Fruit fly (Drosophila melanogaster) whole organism, embryonic: ENCODE data around the gene Mipp2.
A peak's percentile ranks its signal among the peaks of the same experiment; 100 is the strongest.

Experiments
- Aef1 ChIP-seq: fragments of 200-800 bp; sonication (Bioruptor generic); IDR thresholded peaks from 3 replicates; pipeline ENCODE4 v1.3.6; 2022; ENCODE audit warnings: missing biosample characterization, missing genetic modification characterization
- CG10267 ChIP-seq: fragments of 200-800 bp; sonication (Bioruptor generic); optimal IDR thresholded peaks from 2 replicates; lab custom pipeline; 2018; ENCODE audit warnings: missing biosample characterization, mild to moderate bottlenecking, missing genetic modification characterization, moderate library complexity
- CG10543 ChIP-seq: fragments of 200-800 bp; sonication (Bioruptor generic); optimal IDR thresholded peaks from 3 replicates; lab custom pipeline; 2017; ENCODE audit warnings: missing biosample characterization, mild to moderate bottlenecking, missing genetic modification characterization, moderate library complexity
- CG10959 ChIP-seq: fragments of 200-800 bp; sonication (Bioruptor generic); IDR thresholded peaks from 2 replicates; pipeline ENCODE4 v1.3.6; 2022; ENCODE audit warnings: missing biosample characterization, missing genetic modification characterization
- CG10979 ChIP-seq: fragments of 200-800 bp; sonication (Bioruptor generic); optimal IDR thresholded peaks from 2 replicates; lab custom pipeline; 2018; ENCODE audit warnings: missing biosample characterization, mild to moderate bottlenecking, missing genetic modification characterization, moderate library complexity
- CG15269 ChIP-seq: fragments of 200-800 bp; sonication (Bioruptor generic); optimal IDR thresholded peaks from 2 replicates; lab custom pipeline; 2018; ENCODE audit warnings: missing biosample characterization, mild to moderate bottlenecking, missing genetic modification characterization, moderate library complexity
- CG17361 ChIP-seq: fragments of 200-800 bp; sonication (Bioruptor generic); IDR thresholded peaks from 3 replicates; pipeline ENCODE4 v1.3.6; 2022; ENCODE audit warnings: missing biosample characterization, missing genetic modification characterization
- CG18476 ChIP-seq: fragments of 200-800 bp; sonication (Bioruptor generic); optimal IDR thresholded peaks from 2 replicates; lab custom pipeline; 2016; ENCODE audit warnings: missing biosample characterization, mild to moderate bottlenecking, missing genetic modification characterization
- CG18619 ChIP-seq: fragments of 200-800 bp; sonication (Bioruptor generic); optimal IDR thresholded peaks from 3 replicates; lab custom pipeline; 2017; ENCODE audit warnings: missing biosample characterization, mild to moderate bottlenecking, missing genetic modification characterization
- CG2678 ChIP-seq: fragments of 200-800 bp; sonication (Bioruptor generic); optimal IDR thresholded peaks from 3 replicates; lab custom pipeline; 2019; ENCODE audit warnings: missing biosample characterization, mild to moderate bottlenecking, missing genetic modification characterization, moderate library complexity
- CG2712 ChIP-seq: fragments of 200-800 bp; optimal IDR thresholded peaks from 3 replicates; lab custom pipeline; 2019; ENCODE audit warnings: missing biosample characterization, mild to moderate bottlenecking, missing genetic modification characterization, moderate library complexity
- CG4707 ChIP-seq: fragments of 200-800 bp; sonication (Bioruptor generic); optimal IDR thresholded peaks from 2 replicates; lab custom pipeline; 2018; ENCODE audit warnings: missing biosample characterization, mild to moderate bottlenecking, missing genetic modification characterization, moderate library complexity
- CG6689 ChIP-seq: fragments of 200-800 bp; sonication (Bioruptor generic); IDR thresholded peaks from 2 replicates; pipeline ENCODE4 v1.3.6; 2022; ENCODE audit warnings: missing biosample characterization, missing genetic modification characterization
- CG6854 ChIP-seq: fragments of 200-800 bp; sonication (Bioruptor generic); optimal IDR thresholded peaks from 3 replicates; lab custom pipeline; 2017; ENCODE audit warnings: missing biosample characterization, mild to moderate bottlenecking, missing genetic modification characterization
- CG8765 ChIP-seq: fragments of 200-800 bp; sonication (Bioruptor generic); IDR thresholded peaks from 2 replicates; pipeline ENCODE4 v1.3.6; 2022; ENCODE audit warnings: missing biosample characterization, missing genetic modification characterization
- CG9437 ChIP-seq: fragments of 200-800 bp; sonication (Bioruptor generic); optimal IDR thresholded peaks from 2 replicates; lab custom pipeline; 2018; ENCODE audit warnings: missing biosample characterization, mild to moderate bottlenecking, missing genetic modification characterization
- CoRest ChIP-seq: fragments of 200-800 bp; sonication (Bioruptor generic); optimal IDR thresholded peaks from 3 replicates; lab custom pipeline; 2018; ENCODE audit warnings: missing biosample characterization, mild to moderate bottlenecking, missing genetic modification characterization, moderate library complexity
- Drgx ChIP-seq: fragments of 200-800 bp; sonication (Bioruptor generic); IDR thresholded peaks from 2 replicates; pipeline ENCODE4 v1.3.6; 2022; ENCODE audit warnings: missing biosample characterization, missing genetic modification characterization
- Mad ChIP-seq: fragments of 200-800 bp; sonication (Bioruptor generic); optimal IDR thresholded peaks from 2 replicates; lab custom pipeline; 2016; ENCODE audit warnings: missing biosample characterization, missing genetic modification characterization
- Max ChIP-seq: fragments of 200-800 bp; sonication (Bioruptor generic); optimal IDR thresholded peaks from 2 replicates; lab custom pipeline; 2016; ENCODE audit warnings: missing biosample characterization, mild to moderate bottlenecking, missing genetic modification characterization
- Meics ChIP-seq: fragments of 200-800 bp; sonication (Bioruptor generic); optimal IDR thresholded peaks from 2 replicates; lab custom pipeline; 2017; ENCODE audit warnings: missing biosample characterization, mild to moderate bottlenecking, missing genetic modification characterization
- NK7.1 ChIP-seq: fragments of 200-800 bp; sonication (Bioruptor generic); optimal IDR thresholded peaks from 3 replicates; lab custom pipeline; 2016; ENCODE audit warnings: missing biosample characterization, missing genetic modification characterization
- Neu2 ChIP-seq: fragments of 200-800 bp; sonication (Bioruptor generic); optimal IDR thresholded peaks from 3 replicates; lab custom pipeline; 2016; ENCODE audit warnings: missing biosample characterization, missing genetic modification characterization, borderline replicate concordance
- Scr ChIP-seq: fragments of 200-800 bp; sonication (Bioruptor generic); IDR thresholded peaks from 2 replicates; pipeline ENCODE4 v1.3.6; 2022; ENCODE audit warnings: missing biosample characterization, missing genetic modification characterization; ENCODE audit not compliant: partially characterized antibody
- Side ChIP-seq: fragments of 200-800 bp; sonication (Bioruptor generic); optimal IDR thresholded peaks from 2 replicates; lab custom pipeline; 2016; ENCODE audit warnings: missing biosample characterization, missing genetic modification characterization
- ab ChIP-seq: fragments of 200-800 bp; sonication (Bioruptor generic); optimal IDR thresholded peaks from 2 replicates; lab custom pipeline; 2016; ENCODE audit warnings: missing biosample characterization, missing genetic modification characterization
- bcd ChIP-seq: fragments of 200-800 bp; sonication (Bioruptor generic); optimal IDR thresholded peaks from 2 replicates; lab custom pipeline; 2017; ENCODE audit warnings: missing biosample characterization, mild to moderate bottlenecking, missing genetic modification characterization
- chinmo ChIP-seq: fragments of 200-800 bp; sonication (Bioruptor generic); IDR thresholded peaks from 4 replicates; pipeline ENCODE4 v1.3.6; 2022; ENCODE audit warnings: missing biosample characterization, missing genetic modification characterization; ENCODE audit not compliant: partially characterized antibody
- ci ChIP-seq: fragments of 200-800 bp; sonication (Bioruptor generic); IDR thresholded peaks from 3 replicates; pipeline ENCODE4 v1.3.6; 2022; ENCODE audit warnings: missing biosample characterization, missing genetic modification characterization
- croc ChIP-seq: fragments of 200-800 bp; sonication (Bioruptor generic); conservative IDR thresholded peaks from 3 replicates; pipeline ENCODE4 v1.3.6; 2022; ENCODE audit warnings: missing biosample characterization, missing genetic modification characterization
- dm ChIP-seq: fragments of 200-800 bp; sonication (Bioruptor generic); optimal IDR thresholded peaks from 3 replicates; lab custom pipeline; 2016; ENCODE audit warnings: missing biosample characterization, missing genetic modification characterization
- dmrt11E ChIP-seq: fragments of 200-800 bp; sonication (Bioruptor generic); optimal IDR thresholded peaks from 3 replicates; lab custom pipeline; 2018; ENCODE audit warnings: missing biosample characterization, mild to moderate bottlenecking, missing genetic modification characterization, moderate library complexity
- fd96Cb ChIP-seq: fragments of 200-800 bp; sonication (Bioruptor generic); optimal IDR thresholded peaks from 2 replicates; lab custom pipeline; 2018; ENCODE audit warnings: missing biosample characterization, mild to moderate bottlenecking, missing genetic modification characterization, moderate library complexity
- gcm ChIP-seq: fragments of 200-800 bp; sonication (Bioruptor generic); optimal IDR thresholded peaks from 2 replicates; lab custom pipeline; 2019; ENCODE audit warnings: missing biosample characterization, mild to moderate bottlenecking, missing genetic modification characterization, moderate library complexity
- grn ChIP-seq: fragments of 200-800 bp; sonication (Bioruptor generic); optimal IDR thresholded peaks from 3 replicates; lab custom pipeline; 2017; ENCODE audit warnings: missing biosample characterization, missing genetic modification characterization
- h ChIP-seq: fragments of >200 bp; optimal IDR thresholded peaks from 2 replicates; lab custom pipeline; 2017
- hb ChIP-seq: fragments of 200-800 bp; sonication (Bioruptor generic); IDR thresholded peaks from 3 replicates; pipeline ENCODE4 v1.3.6; 2022; ENCODE audit warnings: missing biosample characterization, missing genetic modification characterization; ENCODE audit not compliant: partially characterized antibody
- her ChIP-seq: fragments of 200-800 bp; sonication (Bioruptor generic); optimal IDR thresholded peaks from 2 replicates; lab custom pipeline; 2016; ENCODE audit warnings: missing biosample characterization, missing genetic modification characterization
- hth ChIP-seq: fragments of >200 bp; optimal IDR thresholded peaks from 2 replicates; lab custom pipeline; 2017; ENCODE audit warnings: inconsistent platforms
- inv ChIP-seq: fragments of 200-800 bp; sonication (Bioruptor generic); IDR thresholded peaks from 2 replicates; pipeline ENCODE4 v1.3.6; 2022; ENCODE audit warnings: missing biosample characterization, missing genetic modification characterization; ENCODE audit not compliant: partially characterized antibody
- jing ChIP-seq: fragments of 200-800 bp; sonication (Bioruptor generic); optimal IDR thresholded peaks from 2 replicates; lab custom pipeline; 2018; ENCODE audit warnings: missing biosample characterization, mild to moderate bottlenecking, missing genetic modification characterization
- luna ChIP-seq: fragments of 200-800 bp; sonication (Bioruptor generic); optimal IDR thresholded peaks from 2 replicates; lab custom pipeline; 2016; ENCODE audit warnings: missing biosample characterization, missing genetic modification characterization
- phol ChIP-seq: fragments of 200-800 bp; sonication (Bioruptor generic); optimal IDR thresholded peaks from 3 replicates; lab custom pipeline; 2018; ENCODE audit warnings: missing biosample characterization, mild to moderate bottlenecking, missing genetic modification characterization, moderate library complexity
- pros ChIP-seq: fragments of 200-800 bp; sonication (Bioruptor generic); optimal IDR thresholded peaks from 3 replicates; lab custom pipeline; 2019; ENCODE audit warnings: missing biosample characterization, mild to moderate bottlenecking, missing genetic modification characterization, moderate library complexity
- repo ChIP-seq: fragments of 200-800 bp; sonication (Bioruptor generic); optimal IDR thresholded peaks from 2 replicates; lab custom pipeline; 2016; ENCODE audit warnings: missing biosample characterization, missing genetic modification characterization
- schlank ChIP-seq: fragments of 200-800 bp; sonication (Bioruptor generic); optimal IDR thresholded peaks from 2 replicates; lab custom pipeline; 2018; ENCODE audit warnings: missing biosample characterization, mild to moderate bottlenecking, missing genetic modification characterization
- sd ChIP-seq: fragments of 200-800 bp; sonication (Bioruptor generic); optimal IDR thresholded peaks from 3 replicates; lab custom pipeline; 2018; ENCODE audit warnings: missing biosample characterization, mild to moderate bottlenecking, missing genetic modification characterization, moderate library complexity
- tgo ChIP-seq: fragments of 200-800 bp; sonication (Bioruptor generic); IDR thresholded peaks from 3 replicates; pipeline ENCODE4 v1.3.6; 2022; ENCODE audit warnings: missing biosample characterization, missing genetic modification characterization
- trem ChIP-seq: fragments of 200-800 bp; optimal IDR thresholded peaks from 3 replicates; lab custom pipeline; 2019; ENCODE audit warnings: missing biosample characterization, mild to moderate bottlenecking, missing genetic modification characterization, moderate library complexity
- ttk ChIP-seq: fragments of 200-800 bp; sonication (Bioruptor generic); IDR thresholded peaks from 2 replicates; pipeline ENCODE4 v2.1.2; 2022; ENCODE audit warnings: missing biosample characterization, missing genetic modification characterization
- yki ChIP-seq: fragments of >200 bp; optimal IDR thresholded peaks from 3 replicates; lab custom pipeline; 2018

Gene Mipp2

dm6 chrX:6097578-6097977 lies 6.3 kb upstream of the Mipp2 start (continued):
- TF ChIP-seq CG15269 (tag; lab: Kevin White, UChicago) (peak; percentile 78), CG4707 (GFP tag; lab: Kevin White, UChicago) (peak; percentile 15), schlank (tag; lab: Kevin White, UChicago) (peak; percentile 18), yki (lab: Kevin White, UChicago) (no peak), CG8765 (GFP tag; lab: Robert Waterston, UW) (peak; percentile 78), jing (GFP tag; lab: Kevin White, UChicago) (peak; percentile 58), dmrt11E (tag; lab: Kevin White, UChicago) (peak; percentile 49), CG10959 (GFP tag; lab: Robert Waterston, UW) (peak; percentile 71), Drgx (GFP tag; lab: Robert Waterston, UW) (peak; percentile 39; the same call in 1 of the 2 replicates), grn (peak; percentile 54), CG10979 (tag; lab: Kevin White, UChicago) (peak; percentile 76), sd (tag; lab: Kevin White, UChicago) (no peak), CG17361 (GFP tag; lab: Robert Waterston, UW) (peak; percentile 83), CG18619 (GFP tag; lab: Kevin White, UChicago) (peak; percentile 66), CG2712 (tag; lab: Kevin White, UChicago) (peak; percentile 82), her (GFP tag; lab: Kevin White, UChicago) (peak; percentile 80), inv (GFP tag; lab: Robert Waterston, UW) (no peak), hb (GFP tag; lab: Robert Waterston, UW) (no peak), tgo (GFP tag; lab: Robert Waterston, UW) (peak; percentile 91), luna (peak; percentile 29), Meics (GFP tag; lab: Kevin White, UChicago) (peak; percentile 83), CG9437 (GFP tag; lab: Kevin White, UChicago) (peak; percentile 51), CoRest (peak; percentile 63), trem (tag; lab: Kevin White, UChicago) (peak; percentile 51), Aef1 (GFP tag; lab: Robert Waterston, UW) (peak; percentile 89), ab (GFP tag; lab: Kevin White, UChicago) (peak; percentile 43), dm (GFP tag; lab: Kevin White, UChicago) (peak; percentile 46), Side (peak; percentile 76), Scr (GFP tag; lab: Robert Waterston, UW) (peak; percentile 31; the same call in 1 of the 2 replicates), chinmo (no peak), Max (peak; percentile 70), repo (GFP tag; lab: Kevin White, UChicago) (peak; percentile 71), Mad (GFP tag; lab: Kevin White, UChicago) (peak; percentile 53), phol (tag; lab: Kevin White, UChicago) (peak; percentile 74), CG6689 (GFP tag; lab: Robert Waterston, UW) (peak; percentile 92), CG10267 (peak; percentile 58), ci (GFP tag; lab: Robert Waterston, UW) (peak; percentile 94), gcm (peak; percentile 54), h (lab: Kevin White, UChicago) (no peak), hth (no peak), CG10543 (no peak), fd96Cb (tag; lab: Kevin White, UChicago) (peak; percentile 79), NK7.1 (peak; percentile 63), bcd (GFP tag; lab: Kevin White, UChicago) (peak; percentile 84), pros (no peak), CG6854 (GFP tag; lab: Kevin White, UChicago) (peak; percentile 29), croc (GFP tag; lab: Robert Waterston, UW) (peak; percentile 72), Neu2 (GFP tag; lab: Kevin White, UChicago) (no peak), CG18476 (peak; percentile 52), CG2678 (tag; lab: Kevin White, UChicago) (peak; percentile 81), ttk (GFP tag; lab: Robert Waterston, UW) (peak; percentile 93)
